Fruit fly (Drosophila melanogaster) S2 (cell line): ENCODE data around the gene CG12605.

ENCODE experiments used
- CG8478 ChIP-seq: fragments of >200 bp; optimal IDR thresholded peaks from 2 replicates; lab custom pipeline; 2018
- CTCF ChIP-seq, 2 experiments: fragments of >200 bp; optimal IDR thresholded peaks; 2 replicates each; lab custom pipeline; 2018

DNA sequence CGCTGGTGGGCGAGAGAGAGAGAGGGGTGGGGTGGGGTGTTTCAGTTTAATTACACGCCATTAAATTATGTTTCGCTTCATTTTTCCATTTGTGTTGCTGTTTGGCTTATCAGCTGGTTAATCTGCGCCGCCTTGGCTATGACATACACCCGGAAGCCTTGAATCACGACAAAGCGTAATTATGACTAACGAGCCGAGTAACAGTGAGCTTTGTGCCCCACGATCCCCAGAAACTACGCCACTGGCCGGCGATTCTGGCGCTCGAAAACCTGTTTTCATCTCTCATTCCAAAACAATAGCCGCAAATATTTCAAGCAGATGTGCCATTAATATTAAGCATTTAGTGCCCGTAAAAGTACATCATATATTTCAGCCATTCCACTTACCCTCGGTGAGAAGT is 12.7 kb downstream of the CG12605 start:
- TF ChIP-seq CTCF (optimal IDR thresholded peaks at IDR 0.05; lab: Kevin White, UChicago) (no peak), CG8478 (lab: Kevin White, UChicago) (no peak)
